Fruit fly (Drosophila melanogaster): ENCODE measurements around the gene MKP-4.

dm6 chrX:19597684-19598363 is 25.1 kb upstream of the MKP-4 start, which contains the start of gene RpS10b:
- no peak for TF ChIP-seq Sin3A (optimal IDR thresholded peaks at IDR 0.05)
- TF ChIP-seq h (optimal IDR thresholded peaks at IDR 0.05): no peak
- TF ChIP-seq insv (optimal IDR thresholded peaks at IDR 0.05): no peak
- TF ChIP-seq psq (optimal IDR thresholded peaks at IDR 0.05): no peak
